Worm (Caenorhabditis elegans) whole organism, young adult: ENCODE data around the gene srxa-16.

Experiments
- B0261.1 ChIP-seq: sonication (generic microtip); optimal IDR thresholded peaks from 2 replicates; lab custom pipeline; 2016; ENCODE audit warnings: mild to moderate bottlenecking, missing genetic modification characterization, moderate library complexity, missing compliant biosample characterization
- F10E7.11 ChIP-seq: sonication (generic microtip); optimal IDR thresholded peaks from 2 replicates; lab custom pipeline; 2017; ENCODE audit warnings: mild to moderate bottlenecking, missing genetic modification characterization, moderate library complexity, missing compliant biosample characterization
- F22D6.2 ChIP-seq: sonication (generic microtip); optimal IDR thresholded peaks from 2 replicates; lab custom pipeline; 2016; ENCODE audit warnings: mild to moderate bottlenecking, missing genetic modification characterization, missing compliant biosample characterization
- F37B4.10 ChIP-seq: fragments of 200-800 bp; sonication (Bioruptor generic); IDR thresholded peaks from 2 replicates; pipeline ENCODE4 v1.3.6; 2022; ENCODE audit warnings: missing genetic modification characterization, missing compliant biosample characterization
- F39B2.1 ChIP-seq: fragments of 200-800 bp; sonication (Bioruptor generic); IDR thresholded peaks from 2 replicates; pipeline ENCODE4 v1.3.6; 2022; ENCODE audit warnings: missing genetic modification reagents, missing genetic modification characterization, missing compliant biosample characterization
- K11D2.4 ChIP-seq: fragments of 200-800 bp; sonication (Bioruptor generic); IDR thresholded peaks from 2 replicates; pipeline ENCODE4 v1.3.6; 2022; ENCODE audit warnings: missing genetic modification reagents, missing genetic modification characterization, missing compliant biosample characterization
- T07F8.4 ChIP-seq: sonication (generic microtip); optimal IDR thresholded peaks from 2 replicates; lab custom pipeline; 2016; ENCODE audit warnings: mild to moderate bottlenecking, missing genetic modification characterization, moderate library complexity, missing compliant biosample characterization
- Y53F4B.3 ChIP-seq: fragments of 200-800 bp; sonication (Bioruptor generic); IDR thresholded peaks from 2 replicates; pipeline ENCODE4 v1.3.6; 2022; ENCODE audit warnings: missing genetic modification reagents, missing genetic modification characterization, missing compliant biosample characterization
- Y53G8AR.9 ChIP-seq: fragments of 200-800 bp; sonication (Bioruptor generic); conservative IDR thresholded peaks from 2 replicates; pipeline ENCODE4 v1.3.6; 2022; ENCODE audit warnings: missing genetic modification reagents, missing genetic modification characterization, missing compliant biosample characterization
- Y95B8A.8 ChIP-seq: fragments of 200-800 bp; sonication (Bioruptor generic); IDR thresholded peaks from 2 replicates; pipeline ENCODE4 v1.3.6; 2022; ENCODE audit warnings: missing genetic modification reagents, missing genetic modification characterization, missing compliant biosample characterization
- ZK185.1 ChIP-seq: sonication (generic microtip); optimal IDR thresholded peaks from 2 replicates; lab custom pipeline; 2016; ENCODE audit warnings: mild to moderate bottlenecking, missing genetic modification characterization, missing compliant biosample characterization; ENCODE audit not compliant: poor library complexity, severe bottlenecking
- akir-1 ChIP-seq: fragments of 200-800 bp; sonication (Bioruptor generic); optimal IDR thresholded peaks from 2 replicates; lab custom pipeline; 2018; ENCODE audit warnings: mild to moderate bottlenecking, missing genetic modification characterization, moderate library complexity, missing compliant biosample characterization
- aptf-3 ChIP-seq: fragments of 200-800 bp; sonication (Bioruptor generic); IDR thresholded peaks from 2 replicates; pipeline ENCODE4 v1.3.6; 2022; ENCODE audit warnings: missing genetic modification characterization, missing compliant biosample characterization
- cebp-2 ChIP-seq: fragments of 200-800 bp; sonication (Bioruptor generic); IDR thresholded peaks from 2 replicates; pipeline ENCODE4 v1.3.6; 2022; ENCODE audit warnings: missing genetic modification characterization, missing compliant biosample characterization
- ceh-79 ChIP-seq: sonication (generic microtip); optimal IDR thresholded peaks from 2 replicates; lab custom pipeline; 2017; ENCODE audit warnings: mild to moderate bottlenecking, missing genetic modification characterization, missing compliant biosample characterization
- dpff-1 ChIP-seq: sonication (generic microtip); optimal IDR thresholded peaks from 2 replicates; lab custom pipeline; 2017; ENCODE audit warnings: mild to moderate bottlenecking, missing genetic modification characterization, missing compliant biosample characterization
- ekl-4 ChIP-seq: fragments of 200-800 bp; sonication (Bioruptor generic); IDR thresholded peaks from 2 replicates; pipeline ENCODE4 v1.3.6; 2022; ENCODE audit warnings: missing genetic modification reagents, missing genetic modification characterization, missing compliant biosample characterization
- hsf-1 ChIP-seq: fragments of 200-800 bp; sonication (Bioruptor generic); IDR thresholded peaks from 2 replicates; pipeline ENCODE4 v1.3.6; 2022; ENCODE audit warnings: missing genetic modification reagents, missing genetic modification characterization, missing compliant biosample characterization
- lag-1 ChIP-seq: fragments of 200-800 bp; sonication (Bioruptor generic); IDR thresholded peaks from 2 replicates; pipeline ENCODE4 v1.3.6; 2022; ENCODE audit warnings: missing genetic modification reagents, missing genetic modification characterization, missing compliant biosample characterization
- lin-54 ChIP-seq: fragments of 200-800 bp; sonication (Bioruptor generic); optimal IDR thresholded peaks from 2 replicates; lab custom pipeline; 2018; ENCODE audit warnings: mild to moderate bottlenecking, missing genetic modification characterization, missing compliant biosample characterization
- lir-1 ChIP-seq: fragments of 200-800 bp; sonication (Bioruptor generic); conservative IDR thresholded peaks from 2 replicates; pipeline ENCODE4 v1.3.6; 2022; ENCODE audit warnings: missing genetic modification reagents, missing genetic modification characterization, missing compliant biosample characterization
- mel-28 ChIP-seq: sonication (generic microtip); optimal IDR thresholded peaks from 2 replicates; lab custom pipeline; 2016; ENCODE audit warnings: borderline replicate concordance, mild to moderate bottlenecking, missing genetic modification characterization, missing compliant biosample characterization
- mxl-1 ChIP-seq: sonication (generic microtip); optimal IDR thresholded peaks from 2 replicates; lab custom pipeline; 2016; ENCODE audit warnings: missing genetic modification characterization, missing compliant biosample characterization
- nfyb-1 ChIP-seq: fragments of 200-800 bp; sonication (Bioruptor generic); IDR thresholded peaks from 2 replicates; pipeline ENCODE4 v1.3.6; 2022; ENCODE audit warnings: missing genetic modification reagents, missing genetic modification characterization, missing compliant biosample characterization
- nhr-120 ChIP-seq: fragments of 200-800 bp; sonication (Bioruptor generic); IDR thresholded peaks from 2 replicates; pipeline ENCODE4 v1.3.6; 2022; ENCODE audit warnings: missing genetic modification characterization, missing compliant biosample characterization
- nhr-179 ChIP-seq: sonication (generic microtip); optimal IDR thresholded peaks from 2 replicates; lab custom pipeline; 2016; ENCODE audit warnings: mild to moderate bottlenecking, missing genetic modification characterization, missing compliant biosample characterization
- nhr-27 ChIP-seq: fragments of 200-800 bp; sonication (Bioruptor generic); optimal IDR thresholded peaks from 2 replicates; lab custom pipeline; 2018; ENCODE audit warnings: mild to moderate bottlenecking, missing genetic modification characterization, moderate library complexity, missing compliant biosample characterization
- nhr-80 ChIP-seq: sonication (generic microtip); optimal IDR thresholded peaks from 2 replicates; lab custom pipeline; 2016; ENCODE audit warnings: missing genetic modification characterization, missing compliant biosample characterization
- rcor-1 ChIP-seq: fragments of 200-800 bp; sonication (Bioruptor generic); IDR thresholded peaks from 2 replicates; pipeline ENCODE4 v1.3.6; 2022; ENCODE audit warnings: missing genetic modification reagents, missing genetic modification characterization, missing compliant biosample characterization
- sea-2 ChIP-seq: fragments of 200-800 bp; sonication (Bioruptor generic); IDR thresholded peaks from 2 replicates; pipeline ENCODE4 v1.3.6; 2022; ENCODE audit warnings: missing genetic modification characterization, missing compliant biosample characterization
- snpc-3.4 ChIP-seq: sonication (generic microtip); optimal IDR thresholded peaks from 2 replicates; lab custom pipeline; 2017; ENCODE audit warnings: missing genetic modification characterization, mild to moderate bottlenecking, missing compliant biosample characterization, antibody characterized with exemption, moderate library complexity, missing genotype, missing genetic modification reagents
- snpc-4 ChIP-seq, 5 experiments: fragments of 150-350 bp in 1 of 5; sonication (generic microtip) in 4 of 5; optimal IDR thresholded peaks; 2 replicates each; lab custom pipeline; 2014 to 2018; ENCODE audit warnings: missing genetic modification characterization in 5 of 5, missing biosample characterization in 3 of 5, antibody characterized with exemption in 2 of 5, mild to moderate bottlenecking in 2 of 5, missing compliant biosample characterization in 2 of 5, missing genotype in 2 of 5, moderate library complexity in 2 of 5, missing genetic modification reagents in 1 of 5
- sptf-2 ChIP-seq: fragments of 200-800 bp; sonication (Bioruptor generic); optimal IDR thresholded peaks from 2 replicates; lab custom pipeline; 2018; ENCODE audit warnings: mild to moderate bottlenecking, missing genetic modification characterization, missing compliant biosample characterization
- tbp1 ChIP-seq: fragments of 200-800 bp; sonication (Bioruptor generic); optimal IDR thresholded peaks from 2 replicates; lab custom pipeline; 2018; ENCODE audit warnings: mild to moderate bottlenecking, missing genetic modification characterization, missing compliant biosample characterization
- unc-130 ChIP-seq: sonication (generic microtip); optimal IDR thresholded peaks from 2 replicates; lab custom pipeline; 2016; ENCODE audit warnings: missing genetic modification reagents, missing genetic modification characterization, missing compliant biosample characterization
- unc-62 ChIP-seq: fragments of 150-350 bp; optimal IDR thresholded peaks from 2 replicates; lab custom pipeline; 2014; ENCODE audit warnings: missing biosample characterization, missing genetic modification reagents, missing genetic modification characterization
- ztf-18 ChIP-seq: sonication (generic microtip); optimal IDR thresholded peaks from 2 replicates; lab custom pipeline; 2016; ENCODE audit warnings: missing genotype, mild to moderate bottlenecking, missing genetic modification characterization, missing compliant biosample characterization

Gene srxa-16

DNA sequence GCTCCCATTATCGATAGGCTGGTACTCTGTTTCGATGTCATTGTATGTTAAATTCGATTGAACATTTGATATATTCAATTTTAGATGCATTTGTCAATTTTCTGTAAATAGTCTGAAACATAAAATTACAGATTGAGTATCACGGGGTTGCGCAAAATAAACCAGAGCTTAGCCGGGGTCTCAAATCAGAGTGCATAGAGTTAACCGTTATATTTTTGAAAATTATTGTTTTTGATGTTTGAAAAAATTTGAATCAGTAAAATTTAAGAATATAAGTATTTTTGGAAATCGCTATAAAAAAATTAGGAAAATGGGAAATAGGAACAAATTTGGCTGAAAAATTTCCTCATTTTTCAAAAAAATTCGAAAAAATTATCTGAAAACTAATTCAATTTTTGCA is 45.5 kb upstream of the srxa-16 start, which contains the start of gene F10A3.17 (continued):
- TF ChIP-seq ZK185.1: no peak
- TF ChIP-seq snpc-3.4 (tag; lab: Kevin White, UChicago): no peak
- TF ChIP-seq Y95B8A.8: no peak

DNA sequence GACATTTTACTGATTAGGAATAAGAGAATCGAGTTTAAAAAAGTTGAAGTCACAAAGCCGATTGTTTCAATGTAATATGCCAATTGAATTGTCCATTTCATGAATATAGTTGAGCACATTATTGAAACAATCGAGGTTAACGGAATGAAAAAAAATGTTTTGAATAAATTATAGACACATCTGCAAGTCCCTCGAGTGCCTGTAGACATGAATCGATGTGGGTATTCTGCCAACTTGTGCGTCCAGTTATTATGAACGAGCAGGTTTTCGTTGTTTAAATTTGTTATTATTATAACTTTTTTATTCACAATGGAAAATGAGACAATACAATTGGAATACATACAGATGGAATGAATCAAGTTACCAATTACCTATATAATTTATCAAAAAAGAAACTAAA is 44.3 kb upstream of the srxa-16 start, which contains the start of gene str-99:
TSS of gene str-99 (minus strand) at position 101 of the 400 bp plus-strand sequence.
- TF ChIP-seq F10E7.11 (tag; lab: Kevin White, UChicago): no peak
- no peak for TF ChIP-seq B0261.1 (tag; lab: Kevin White, UChicago)
- no peak for TF ChIP-seq tbp1
- TF ChIP-seq ztf-18 (tag; lab: Kevin White, UChicago): no peak
- no peak for TF ChIP-seq lir-1
- no peak for TF ChIP-seq ceh-79 (tag; lab: Kevin White, UChicago)
- TF ChIP-seq aptf-3 (GFP tag; lab: Robert Waterston, UW): no peak
- TF ChIP-seq nhr-179 (tag; lab: Kevin White, UChicago): no peak
- TF ChIP-seq lag-1 (GFP tag; lab: Robert Waterston, UW): no peak

DNA sequence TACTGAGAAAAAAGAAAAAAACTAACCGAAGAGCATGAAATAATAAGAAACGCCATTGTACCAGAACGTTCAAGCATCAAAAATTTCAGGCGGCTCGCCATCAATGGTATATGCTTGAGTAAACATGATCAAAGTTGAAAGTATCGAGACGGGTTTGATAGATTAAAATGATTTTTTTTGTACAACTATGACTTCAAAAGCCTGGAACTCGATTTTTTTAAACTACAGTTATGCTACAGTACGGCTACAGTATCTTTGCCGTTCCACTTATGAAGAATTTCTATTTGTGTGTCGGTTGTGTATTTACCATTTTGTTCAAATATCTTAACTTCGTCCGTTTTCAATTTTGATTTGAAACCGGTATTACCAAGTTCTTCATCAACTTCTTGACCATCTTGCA is 41.0 kb upstream of the srxa-16 start, which contains the start of gene str-97:
TSS of gene str-97 (minus strand) at position 101 of the 400 bp plus-strand sequence.
- TF ChIP-seq unc-130 (GFP tag; lab: Kevin White, UChicago): no peak
- TF ChIP-seq snpc-4 (GFP tag; optimal IDR thresholded peaks at IDR 0.05; lab: Kevin White, UChicago): no peak
- TF ChIP-seq snpc-4 (tag; optimal IDR thresholded peaks at IDR 0.05; lab: Kevin White, UChicago): no peak
- TF ChIP-seq sptf-2: no peak
- no peak for TF ChIP-seq Y53G8AR.9 (GFP tag; lab: Robert Waterston, UW)
- no peak for TF ChIP-seq K11D2.4 (GFP tag; lab: Robert Waterston, UW)
- TF ChIP-seq nfyb-1 (GFP tag; lab: Robert Waterston, UW): no peak
- no peak for TF ChIP-seq nhr-80 (tag; lab: Kevin White, UChicago)

DNA sequence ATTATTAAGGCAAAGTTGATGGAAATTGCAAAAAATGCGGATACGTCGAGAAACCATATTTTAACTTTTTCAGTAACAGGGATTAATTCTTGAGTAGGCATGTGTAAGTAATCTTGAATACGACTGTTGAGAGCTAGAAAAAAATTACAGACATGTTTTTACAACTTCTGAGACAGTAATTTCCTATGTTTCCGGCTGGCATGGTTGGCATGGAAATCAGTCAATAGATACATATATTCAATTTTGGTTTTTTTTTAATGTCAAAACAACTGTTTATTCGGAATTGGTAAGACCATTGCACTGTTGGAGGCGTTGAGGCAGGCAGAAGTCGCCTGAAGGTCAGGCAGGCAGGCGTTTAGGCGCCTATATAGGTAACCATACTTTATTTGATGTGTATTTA is 39.2 kb upstream of the srxa-16 start, which contains the start of gene str-254:
TSS of gene str-254 (minus strand) at position 101 of the 400 bp plus-strand sequence.
- TF ChIP-seq mxl-1 (tag; lab: Kevin White, UChicago) (no peak), akir-1 (GFP tag; lab: Kevin White, UChicago) (no peak), F39B2.1 (GFP tag; lab: Robert Waterston, UW) (no peak), mel-28 (tag; lab: Kevin White, UChicago) (no peak), Y53F4B.3 (GFP tag; lab: Robert Waterston, UW) (no peak), sea-2 (GFP tag; lab: Robert Waterston, UW) (no peak), ZK185.1 (no peak), lin-54 (no peak), Y53G8AR.9 (GFP tag; lab: Robert Waterston, UW) (no peak), snpc-4 (GFP tag; optimal IDR thresholded peaks at IDR 0.05; lab: Kevin White, UChicago) (no peak), snpc-4 (tag; optimal IDR thresholded peaks at IDR 0.05; lab: Kevin White, UChicago) (no peak), hsf-1 (GFP tag; lab: Robert Waterston, UW) (no peak), T07F8.4 (tag; lab: Kevin White, UChicago) (no peak), ekl-4 (GFP tag; lab: Robert Waterston, UW) (no peak)

DNA sequence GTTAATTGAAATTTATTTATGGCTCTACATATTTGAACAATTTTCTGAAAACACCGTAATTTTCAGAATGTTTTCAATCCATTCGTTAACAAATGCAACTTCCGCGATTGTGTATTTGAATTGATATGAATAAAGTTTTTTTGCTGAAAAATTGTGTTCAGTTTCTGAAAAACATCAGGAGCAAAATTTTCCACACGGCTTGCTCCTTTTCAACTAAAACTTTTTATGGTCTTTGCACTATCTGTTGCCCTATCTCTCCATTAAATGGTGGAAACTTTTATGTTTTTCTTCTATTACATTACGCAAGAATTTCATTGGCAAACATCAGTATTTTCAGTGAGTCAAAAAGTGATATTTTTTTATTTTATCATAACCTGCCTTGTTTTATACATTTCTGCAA is 34.7 kb upstream of the srxa-16 start, which contains the start of gene F10A3.4:
TSS of gene F10A3.4 (plus strand) at position 301 of the 400 bp plus-strand sequence.
- no peak for TF ChIP-seq unc-62 (GFP tag; lab: Kevin White, UChicago)
- TF ChIP-seq ceh-79 (tag; lab: Kevin White, UChicago): no peak
- TF ChIP-seq F22D6.2 (tag; lab: Kevin White, UChicago): no peak
- no peak for TF ChIP-seq dpff-1 (tag; lab: Kevin White, UChicago)
- no peak for TF ChIP-seq nhr-120 (GFP tag; lab: Robert Waterston, UW)
- TF ChIP-seq Y95B8A.8: no peak
- TF ChIP-seq nhr-80 (tag; lab: Kevin White, UChicago): no peak
- no peak for TF ChIP-seq ekl-4 (GFP tag; lab: Robert Waterston, UW)
- TF ChIP-seq cebp-2 (GFP tag; lab: Robert Waterston, UW): no peak
- no peak for TF ChIP-seq rcor-1
- no peak for TF ChIP-seq nhr-27 (tag; lab: Kevin White, UChicago)
- no peak for TF ChIP-seq B0261.1 (tag; lab: Kevin White, UChicago)
- no peak for TF ChIP-seq F37B4.10 (GFP tag; lab: Robert Waterston, UW)
